Fruit fly (Drosophila melanogaster): Measurements from ENCODE around the gene CG9682.

DNA sequence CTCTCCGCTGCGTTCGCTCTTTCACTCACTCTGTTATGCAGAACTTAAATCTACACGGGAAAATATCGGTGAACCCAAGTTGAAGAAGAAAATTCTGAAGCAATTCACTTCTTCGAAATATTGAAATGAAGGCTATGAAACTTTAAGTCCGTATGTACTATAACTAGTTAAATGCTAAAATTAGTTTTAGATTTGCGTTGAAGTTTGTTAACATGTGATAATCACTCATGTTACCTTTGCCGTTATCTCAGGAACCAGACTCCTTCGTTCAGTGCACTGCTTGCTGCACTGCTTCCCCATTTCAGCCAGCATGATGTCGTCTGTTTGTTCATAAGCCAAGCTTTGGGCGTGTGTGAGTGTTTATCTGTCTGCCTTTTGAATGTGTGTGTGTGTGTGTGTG is 33.8 kb downstream of the CG9682 start:
- TF ChIP-seq EcR (GFP tag; optimal IDR thresholded peaks at IDR 0.05) (no peak), psq (optimal IDR thresholded peaks at IDR 0.05) (no peak), CG8478 (optimal IDR thresholded peaks at IDR 0.05) (no peak), Dll (optimal IDR thresholded peaks at IDR 0.05) (no peak), pan (optimal IDR thresholded peaks at IDR 0.05) (no peak), usp (GFP tag; optimal IDR thresholded peaks at IDR 0.05) (no peak)

Measured in whole organism.